Worm (Caenorhabditis elegans) whole organism, late embryonic: Measurements from ENCODE around the gene ttbk-8.2.

Experiments used
- pag-3 ChIP-seq: sonication (generic microtip); optimal IDR thresholded peaks from 2 replicates; lab custom pipeline; 2016; ENCODE audit warnings: missing compliant biosample characterization, missing genetic modification characterization, borderline replicate concordance
- sox-4 ChIP-seq: sonication (generic microtip); optimal IDR thresholded peaks from 2 replicates; lab custom pipeline; 2017; ENCODE audit warnings: mild to moderate bottlenecking, missing genetic modification characterization, inconsistent platforms, missing compliant biosample characterization

ce11 chrIV:5627056-5627455, 4.7 kb upstream of the ttbk-8.2 start, which contains the start of gene srsx-14:
- no peak for TF ChIP-seq pag-3 (tag; lab: Kevin White, UChicago)
- no peak for TF ChIP-seq sox-4 (tag; lab: Kevin White, UChicago)
